Worm (Caenorhabditis elegans) whole organism, L4 larva: ENCODE measurements around the gene arrd-9.

Source experiments
- D1046.2 ChIP-seq: fragments of 200-800 bp; sonication (Bioruptor generic); IDR thresholded peaks from 2 replicates; pipeline ENCODE4 v1.3.6; 2022; ENCODE audit warnings: missing genetic modification characterization, missing compliant biosample characterization
- F26F4.8 ChIP-seq: fragments of 200-800 bp; sonication (Bioruptor generic); conservative IDR thresholded peaks from 2 replicates; pipeline ENCODE4 v1.3.6; 2022; ENCODE audit warnings: missing genetic modification characterization, missing compliant biosample characterization
- F49E8.2 ChIP-seq: sonication (generic microtip); optimal IDR thresholded peaks from 2 replicates; lab custom pipeline; 2016; ENCODE audit warnings: missing compliant biosample characterization, mild to moderate bottlenecking, missing genetic modification characterization, borderline replicate concordance
- Y5F2A.4 ChIP-seq: fragments of 200-800 bp; sonication (Bioruptor generic); optimal IDR thresholded peaks from 2 replicates; lab custom pipeline; 2018; ENCODE audit warnings: mild to moderate bottlenecking, missing genetic modification characterization, missing compliant biosample characterization
- aha-1 ChIP-seq: fragments of 150-350 bp; peaks from one replicate; lab custom pipeline; 2014; ENCODE audit warnings: missing biosample characterization, missing genetic modification characterization
- aly-2 ChIP-seq: sonication (generic microtip); optimal IDR thresholded peaks from 2 replicates; lab custom pipeline; 2018; ENCODE audit warnings: missing biosample characterization, missing genetic modification characterization
- ama-1 ChIP-seq: fragments of 150-350 bp; optimal IDR thresholded peaks from 2 replicates; lab custom pipeline; 2014; ENCODE audit warnings: inconsistent platforms, mixed read lengths
- ceh-20 ChIP-seq: fragments of 200-800 bp; sonication (Bioruptor generic); IDR thresholded peaks from 2 replicates; pipeline ENCODE4 v1.3.6; 2022; ENCODE audit warnings: missing genetic modification reagents, missing genetic modification characterization, missing compliant biosample characterization
- ces-1 ChIP-seq: fragments of 150-350 bp; sonication (generic microtip); optimal IDR thresholded peaks from 4 replicates; lab custom pipeline; 2014; ENCODE audit warnings: missing biosample characterization, missing genetic modification reagents, missing genetic modification characterization
- ctbp-1 ChIP-seq: fragments of 200-800 bp; sonication (Bioruptor generic); IDR thresholded peaks from 2 replicates; pipeline ENCODE4 v1.3.6; 2022; ENCODE audit warnings: missing genetic modification reagents, missing genetic modification characterization, missing compliant biosample characterization
- daf-19 ChIP-seq: fragments of 200-800 bp; sonication (Bioruptor generic); conservative IDR thresholded peaks from 2 replicates; pipeline ENCODE4 v1.3.6; 2022; ENCODE audit warnings: missing genetic modification characterization, missing compliant biosample characterization
- egl-43 ChIP-seq: fragments of 200-800 bp; sonication (Bioruptor generic); IDR thresholded peaks from 2 replicates; pipeline ENCODE4 v1.3.6; 2022; ENCODE audit warnings: missing genetic modification reagents, missing genetic modification characterization, missing compliant biosample characterization
- hlh-11 ChIP-seq: fragments of 200-800 bp; sonication (Bioruptor generic); optimal IDR thresholded peaks from 2 replicates; lab custom pipeline; 2018; ENCODE audit warnings: mild to moderate bottlenecking, missing genetic modification characterization, missing compliant biosample characterization
- hlh-30 ChIP-seq: sonication (generic microtip); optimal IDR thresholded peaks from 2 replicates; lab custom pipeline; 2017; ENCODE audit warnings: antibody characterized with exemption, mild to moderate bottlenecking, missing genetic modification characterization, missing compliant biosample characterization; ENCODE audit not compliant: insufficient read depth
- jun-1 ChIP-seq: fragments of 150-350 bp; optimal IDR thresholded peaks from 2 replicates; lab custom pipeline; 2014; ENCODE audit warnings: missing biosample characterization, missing genetic modification reagents, missing genetic modification characterization
- lin-13 ChIP-seq: fragments of 150-350 bp; optimal IDR thresholded peaks from 2 replicates; lab custom pipeline; 2014; ENCODE audit warnings: missing biosample characterization, missing genetic modification reagents, missing genetic modification characterization
- lin-29 ChIP-seq: fragments of 200-800 bp; sonication (Bioruptor generic); IDR thresholded peaks from 2 replicates; pipeline ENCODE4 v1.3.6; 2022; ENCODE audit warnings: missing genetic modification reagents, missing genetic modification characterization, missing compliant biosample characterization
- lin-38 ChIP-seq: fragments of 200-800 bp; sonication (Bioruptor generic); IDR thresholded peaks from 2 replicates; pipeline ENCODE4 v1.3.6; 2022; ENCODE audit warnings: missing genetic modification reagents, missing genetic modification characterization, missing compliant biosample characterization
- lin-39 ChIP-seq: fragments of 150-350 bp; optimal IDR thresholded peaks from 2 replicates; lab custom pipeline; 2014; ENCODE audit warnings: missing biosample characterization, missing genetic modification reagents, missing genetic modification characterization
- mxl-3 ChIP-seq: fragments of 200-800 bp; sonication (Bioruptor generic); optimal IDR thresholded peaks from 2 replicates; lab custom pipeline; 2018; ENCODE audit warnings: mild to moderate bottlenecking, missing genetic modification characterization, missing compliant biosample characterization
- pha-4 ChIP-seq, 2 experiments: fragments of 150-350 bp in 1 of 2; fragments of 200-800 bp in 1 of 2; sonication (Bioruptor generic) in 1 of 2; IDR thresholded peaks in 1 of 2; optimal IDR thresholded peaks in 1 of 2; 2 replicates each; pipeline versions ENCODE4 v1.3.6 to Lab custom; 2014 to 2022; ENCODE audit warnings: missing genetic modification characterization in 2 of 2, missing genetic modification reagents in 2 of 2, missing biosample characterization in 1 of 2, missing compliant biosample characterization in 1 of 2
- rbr-2 ChIP-seq: sonication (generic microtip); optimal IDR thresholded peaks from 2 replicates; lab custom pipeline; 2016; ENCODE audit warnings: missing genotype, missing genetic modification characterization, missing compliant biosample characterization
- sdz-12 ChIP-seq: fragments of 200-800 bp; sonication (Bioruptor generic); optimal IDR thresholded peaks from 2 replicates; lab custom pipeline; 2018; ENCODE audit warnings: mild to moderate bottlenecking, missing genetic modification characterization, missing compliant biosample characterization
- set-16 ChIP-seq: fragments of 200-800 bp; sonication (Bioruptor generic); IDR thresholded peaks from 2 replicates; pipeline ENCODE4 v1.3.6; 2022; ENCODE audit warnings: missing genetic modification reagents, missing genetic modification characterization, missing compliant biosample characterization
- tra-1 ChIP-seq: fragments of 200-800 bp; sonication (Bioruptor generic); IDR thresholded peaks from 2 replicates; pipeline ENCODE4 v1.3.6; 2022; ENCODE audit warnings: missing genetic modification reagents, missing genetic modification characterization, missing compliant biosample characterization
- unc-39 ChIP-seq: sonication (generic microtip); optimal IDR thresholded peaks from 2 replicates; lab custom pipeline; 2017; ENCODE audit warnings: missing biosample characterization, missing genetic modification characterization
- unc-62 ChIP-seq, 3 experiments: fragments of 150-350 bp in 1 of 3; sonication (generic microtip); optimal IDR thresholded peaks in 2 of 3; peaks in 1 of 3; 1 replicate in 1 of 3; 2 replicates in 2 of 3; lab custom pipeline; 2014 to 2017; ENCODE audit warnings: missing biosample characterization in 3 of 3, missing genetic modification characterization in 3 of 3, missing genetic modification reagents in 3 of 3, missing genotype in 1 of 3

The arrd-9 gene

ce11 chrII:12488810-12489209, 8.1 kb upstream of the arrd-9 start:
- TF ChIP-seq lin-38 (GFP tag; lab: Robert Waterston, UW) (no peak), sdz-12 (no peak), egl-43 (GFP tag; lab: Robert Waterston, UW) (no peak), lin-39 (tag; lab: Kevin White, UChicago) (no peak), mxl-3 (GFP tag; lab: Kevin White, UChicago) (no peak), daf-19 (no peak), hlh-11 (tag; lab: Kevin White, UChicago) (no peak), ceh-20 (GFP tag; lab: Robert Waterston, UW) (no peak), ces-1 (GFP tag; lab: Kevin White, UChicago) (no peak), F49E8.2 (tag; lab: Kevin White, UChicago) (no peak), lin-29 (GFP tag; lab: Robert Waterston, UW) (no peak), jun-1 (no peak), hlh-30 (no peak), D1046.2 (no peak), rbr-2 (tag; lab: Kevin White, UChicago) (no peak)

DNA sequence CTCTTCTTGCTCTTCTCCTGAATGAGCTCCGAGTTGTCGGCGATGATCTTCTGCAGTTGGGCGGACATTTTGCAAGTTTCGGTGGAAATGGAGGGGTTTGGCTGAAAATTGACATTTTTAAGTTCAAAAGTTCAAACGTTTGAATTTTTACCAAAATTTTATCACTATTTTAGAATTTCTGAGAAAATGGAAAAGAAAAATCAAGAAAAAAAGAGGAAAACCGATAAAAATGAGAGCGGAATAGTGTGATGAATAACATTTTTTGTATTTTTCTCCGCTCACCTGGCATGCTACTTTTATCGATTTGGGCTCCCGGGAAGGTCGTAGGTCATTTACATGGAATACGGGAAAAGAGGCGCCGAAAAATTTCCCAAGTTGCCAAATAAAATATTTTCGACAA, 4.3 kb upstream of the arrd-9 start, which contains the start of gene F15A4.10:
Gene F15A4.10 (minus strand): TSS at position 101 of the 400 bp plus-strand sequence.
- TF ChIP-seq hlh-11 (tag; lab: Kevin White, UChicago) (no peak), set-16 (GFP tag; lab: Robert Waterston, UW) (0 out of 2 replicates have a peak, but pooled peaks have one; percentile 0)

- TF ChIP-seq aly-2, result no peak
- TF ChIP-seq rbr-2 (tag; lab: Kevin White, UChicago), result no peak
- TF ChIP-seq ama-1, result no peak
- no peak for TF ChIP-seq lin-29 (GFP tag; lab: Robert Waterston, UW)
- TF ChIP-seq, all 104 proteins: peak for 0
Measured at ce11 chrII:12482622-12483021, 1.9 kb upstream of the arrd-9 start, which contains the start of gene fbxb-102. Gene fbxb-102 (plus strand): TSS chrII:12482922.

DNA sequence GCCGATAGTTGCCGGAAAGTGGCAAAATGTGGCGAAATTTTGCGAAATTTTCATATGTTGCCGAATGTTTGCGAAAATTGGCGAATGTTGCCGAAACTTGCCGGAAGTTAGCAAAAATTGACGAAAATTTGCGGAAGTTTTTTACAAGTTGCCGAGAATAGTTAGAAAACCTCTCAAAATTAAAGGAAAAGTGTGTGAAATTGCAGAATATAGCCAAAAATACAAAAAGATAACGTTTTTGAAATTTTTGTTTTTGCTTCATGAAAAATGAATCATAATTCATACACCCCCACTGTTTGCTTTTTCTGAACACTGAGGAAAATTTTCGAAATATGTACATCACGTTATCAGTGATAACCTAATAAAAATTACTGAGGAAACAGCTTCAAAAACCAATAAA, 934 bp upstream of the arrd-9 start:
- TF ChIP-seq unc-39 (tag; lab: Kevin White, UChicago) (no peak), pha-4 (GFP tag; IDR thresholded peaks at IDR 0.05; lab: Robert Waterston, UW) (no peak), pha-4 (tag; optimal IDR thresholded peaks at IDR 0.05; lab: Kevin White, UChicago) (no peak)

DNA sequence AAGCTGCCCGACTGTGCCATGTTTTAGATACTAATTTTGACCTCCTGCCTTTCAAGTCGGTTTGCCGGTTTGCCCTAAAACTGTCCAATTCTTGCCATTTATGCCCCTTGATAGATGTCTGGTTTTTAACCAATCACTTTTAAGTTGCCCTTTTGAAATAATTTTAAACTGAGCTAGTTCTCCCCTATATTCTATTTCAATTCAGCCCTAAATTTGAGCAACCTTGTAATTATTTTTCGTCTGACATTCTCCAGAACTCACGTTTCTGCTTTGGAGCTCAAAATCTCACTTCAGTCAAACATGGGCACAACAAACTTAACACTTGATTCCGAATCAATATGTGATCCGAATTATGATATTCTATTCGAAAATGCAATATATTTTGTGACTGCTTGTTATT, 7.3 kb downstream of the arrd-9 start, which contains the start of gene srg-17:
Gene srg-17 (plus strand): TSS at position 301 of the 400 bp plus-strand sequence.
- TF ChIP-seq aha-1 (tag; lab: Kevin White, UChicago) (peak; percentile 72), lin-13 (GFP tag; lab: Kevin White, UChicago) (no peak)

ce11 chrII:12471138-12471855, 9.4 kb downstream of the arrd-9 start, which contains the start of the genes F15A4.5 and phat-8:
Gene F15A4.5 (minus strand): TSS chrII:12471238.
Gene phat-8 (plus strand): TSS chrII:12471805.
- no peak for TF ChIP-seq ctbp-1 (GFP tag; lab: Robert Waterston, UW)
- TF ChIP-seq tra-1, result no peak
- no peak for TF ChIP-seq Y5F2A.4 (GFP tag; lab: Kevin White, UChicago)
- peak in 1 of 2 experiments; percentile 21 for TF ChIP-seq unc-62 (GFP tag; optimal IDR thresholded peaks at IDR 0.05 in 1 of 2; lab: Kevin White, UChicago)
- no peak for TF ChIP-seq unc-62 (tag; optimal IDR thresholded peaks at IDR 0.05; lab: Kevin White, UChicago)

ce11 chrII:12467047-12467446, 13.7 kb downstream of the arrd-9 start, which contains the start of gene srg-16:
Gene srg-16 (plus strand): TSS chrII:12467133.
- no peak for TF ChIP-seq ctbp-1 (GFP tag; lab: Robert Waterston, UW)
- TF ChIP-seq F26F4.8, result 0 out of 2 replicates have a peak, but pooled peaks have one; percentile 7
